Worm (Caenorhabditis elegans) whole organism, mixed stage, embryonic: ENCODE results near the gene crn-6.

Experiments
- M03D4.4 ChIP-seq: sonication (generic microtip); optimal IDR thresholded peaks from 2 replicates; lab custom pipeline; 2017; ENCODE audit warnings: mild to moderate bottlenecking, missing genetic modification characterization, missing compliant biosample characterization
- elt-3 ChIP-seq: fragments of 150-350 bp; optimal IDR thresholded peaks from 2 replicates; lab custom pipeline; 2014; ENCODE audit warnings: missing biosample characterization, missing genetic modification characterization
- lsy-2 ChIP-seq: fragments of 150-350 bp; optimal IDR thresholded peaks from 2 replicates; lab custom pipeline; 2014; ENCODE audit warnings: missing biosample characterization, missing genetic modification characterization
- nhr-237 ChIP-seq: fragments of 150-350 bp; optimal IDR thresholded peaks from 2 replicates; lab custom pipeline; 2014; ENCODE audit warnings: missing biosample characterization, missing genetic modification characterization

- TF ChIP-seq nhr-237 (tag; lab: Kevin White, UChicago) (no peak), elt-3 (no peak), lsy-2 (tag; lab: Kevin White, UChicago) (no peak), M03D4.4 (tag; lab: Kevin White, UChicago) (no peak)
Measured at ce11 chrIII:9319641-9320040, 47.4 kb upstream of the crn-6 start, which contains the start of gene C40H1.9.
